Worm (Caenorhabditis elegans) whole organism, L4 larva: Measurements from ENCODE around the gene C43F9.5.

Experiments used
- T20F7.1 ChIP-seq: fragments of 200-800 bp; sonication (Bioruptor generic); optimal IDR thresholded peaks from 2 replicates; lab custom pipeline; 2018; ENCODE audit warnings: mild to moderate bottlenecking, missing genetic modification characterization, missing compliant biosample characterization
- Y105C5A.15 ChIP-seq: fragments of 200-800 bp; sonication (Bioruptor generic); IDR thresholded peaks from 2 replicates; pipeline ENCODE4 v1.3.6; 2022; ENCODE audit warnings: missing genetic modification characterization, missing compliant biosample characterization
- Y48G9A.11 ChIP-seq: fragments of 200-800 bp; sonication (Bioruptor generic); IDR thresholded peaks from 2 replicates; pipeline ENCODE4 v1.3.6; 2022; ENCODE audit warnings: missing genetic modification reagents, missing genetic modification characterization, missing compliant biosample characterization
- Y5F2A.4 ChIP-seq: fragments of 200-800 bp; sonication (Bioruptor generic); optimal IDR thresholded peaks from 2 replicates; lab custom pipeline; 2018; ENCODE audit warnings: mild to moderate bottlenecking, missing genetic modification characterization, missing compliant biosample characterization
- aha-1 ChIP-seq: fragments of 150-350 bp; peaks from one replicate; lab custom pipeline; 2014; ENCODE audit warnings: missing biosample characterization, missing genetic modification characterization
- ama-1 ChIP-seq: fragments of 150-350 bp; optimal IDR thresholded peaks from 2 replicates; lab custom pipeline; 2014; ENCODE audit warnings: inconsistent platforms, mixed read lengths
- arid-1 ChIP-seq: fragments of 200-800 bp; sonication (Bioruptor generic); conservative IDR thresholded peaks from 2 replicates; pipeline ENCODE4 v1.3.6; 2022; ENCODE audit warnings: missing genetic modification reagents, missing genetic modification characterization, missing compliant biosample characterization
- ceh-20 ChIP-seq: fragments of 200-800 bp; sonication (Bioruptor generic); IDR thresholded peaks from 2 replicates; pipeline ENCODE4 v1.3.6; 2022; ENCODE audit warnings: missing genetic modification reagents, missing genetic modification characterization, missing compliant biosample characterization
- ceh-82 ChIP-seq: sonication (generic microtip); optimal IDR thresholded peaks from 2 replicates; lab custom pipeline; 2017; ENCODE audit warnings: missing biosample characterization, missing genetic modification characterization
- ces-1 ChIP-seq: fragments of 150-350 bp; sonication (generic microtip); optimal IDR thresholded peaks from 4 replicates; lab custom pipeline; 2014; ENCODE audit warnings: missing biosample characterization, missing genetic modification reagents, missing genetic modification characterization
- dmd-6 ChIP-seq: fragments of 200-800 bp; sonication (Bioruptor generic); IDR thresholded peaks from 2 replicates; pipeline ENCODE4 v1.3.6; 2022; ENCODE audit warnings: missing genetic modification reagents, missing genetic modification characterization, missing compliant biosample characterization
- dmd-8 ChIP-seq: fragments of 200-800 bp; sonication (Bioruptor generic); IDR thresholded peaks from 2 replicates; pipeline ENCODE4 v1.3.6; 2022; ENCODE audit warnings: missing genetic modification characterization, missing compliant biosample characterization
- dpl-1 ChIP-seq: fragments of 150-350 bp; optimal IDR thresholded peaks from 2 replicates; lab custom pipeline; 2014; ENCODE audit warnings: missing biosample characterization, missing genetic modification reagents, missing genetic modification characterization
- egl-27 ChIP-seq: sonication (generic microtip); optimal IDR thresholded peaks from 3 replicates; lab custom pipeline; 2017; ENCODE audit warnings: missing biosample characterization, missing genetic modification reagents, missing genetic modification characterization
- egl-43 ChIP-seq: fragments of 200-800 bp; sonication (Bioruptor generic); IDR thresholded peaks from 2 replicates; pipeline ENCODE4 v1.3.6; 2022; ENCODE audit warnings: missing genetic modification reagents, missing genetic modification characterization, missing compliant biosample characterization
- hlh-11 ChIP-seq: fragments of 200-800 bp; sonication (Bioruptor generic); optimal IDR thresholded peaks from 2 replicates; lab custom pipeline; 2018; ENCODE audit warnings: mild to moderate bottlenecking, missing genetic modification characterization, missing compliant biosample characterization
- lim-7 ChIP-seq: fragments of 200-800 bp; sonication (Bioruptor generic); IDR thresholded peaks from 2 replicates; pipeline ENCODE4 v1.3.6; 2022; ENCODE audit warnings: missing genetic modification characterization, missing compliant biosample characterization
- lin-13 ChIP-seq: fragments of 150-350 bp; optimal IDR thresholded peaks from 2 replicates; lab custom pipeline; 2014; ENCODE audit warnings: missing biosample characterization, missing genetic modification reagents, missing genetic modification characterization
- lin-15B ChIP-seq: fragments of 150-350 bp; sonication (generic microtip); optimal IDR thresholded peaks from 3 replicates; lab custom pipeline; 2014; ENCODE audit warnings: missing biosample characterization, missing genetic modification characterization
- lin-39 ChIP-seq: fragments of 150-350 bp; optimal IDR thresholded peaks from 2 replicates; lab custom pipeline; 2014; ENCODE audit warnings: missing biosample characterization, missing genetic modification reagents, missing genetic modification characterization
- mxl-2 ChIP-seq: fragments of 200-800 bp; sonication (Bioruptor generic); conservative IDR thresholded peaks from 2 replicates; pipeline ENCODE4 v1.3.6; 2022; ENCODE audit warnings: missing genetic modification reagents, missing genetic modification characterization, missing compliant biosample characterization
- nhr-11 ChIP-seq: fragments of 150-350 bp; optimal IDR thresholded peaks from 2 replicates; lab custom pipeline; 2014; ENCODE audit warnings: missing biosample characterization, missing genetic modification characterization
- nhr-48 ChIP-seq: sonication (generic microtip); optimal IDR thresholded peaks from 2 replicates; lab custom pipeline; 2016; ENCODE audit warnings: mild to moderate bottlenecking, missing genetic modification characterization, missing compliant biosample characterization
- nhr-77 ChIP-seq: fragments of 150-350 bp; optimal IDR thresholded peaks from 2 replicates; lab custom pipeline; 2014; ENCODE audit warnings: missing biosample characterization, missing genetic modification characterization
- pqm-1 ChIP-seq: sonication (generic microtip); optimal IDR thresholded peaks from 2 replicates; lab custom pipeline; 2017; ENCODE audit warnings: missing biosample characterization, missing genetic modification characterization
- spr-1 ChIP-seq: sonication (generic microtip); optimal IDR thresholded peaks from 2 replicates; lab custom pipeline; 2016; ENCODE audit warnings: mild to moderate bottlenecking, missing genetic modification characterization, missing compliant biosample characterization
- unc-62 ChIP-seq, 3 experiments: fragments of 150-350 bp in 1 of 3; sonication (generic microtip); optimal IDR thresholded peaks in 2 of 3; peaks in 1 of 3; 1 replicate in 1 of 3; 2 replicates in 2 of 3; lab custom pipeline; 2014 to 2017; ENCODE audit warnings: missing biosample characterization in 3 of 3, missing genetic modification characterization in 3 of 3, missing genetic modification reagents in 3 of 3, missing genotype in 1 of 3
- vab-7 ChIP-seq: fragments of 200-800 bp; sonication (Bioruptor generic); IDR thresholded peaks from 2 replicates; pipeline ENCODE4 v1.3.6; 2022; ENCODE audit warnings: missing genetic modification reagents, missing genetic modification characterization, missing compliant biosample characterization
- zfp-3 ChIP-seq: fragments of 200-800 bp; sonication (Bioruptor generic); conservative IDR thresholded peaks from 2 replicates; pipeline ENCODE4 v1.3.6; 2022; ENCODE audit warnings: missing genetic modification reagents, missing genetic modification characterization, missing compliant biosample characterization

Gene C43F9.5

ce11 chrIV:10565282-10565681 lies 25.3 kb downstream of the C43F9.5 start:
- TF ChIP-seq lin-13 (no peak), ces-1 (GFP tag; lab: Kevin White, UChicago) (peak; percentile 68)
- TF ChIP-seq, all 104 proteins: peak for 1

- TF ChIP-seq egl-43 (GFP tag; lab: Robert Waterston, UW) (no peak), nhr-77 (no peak), ama-1 (lab: Kevin White, UChicago) (no peak), aha-1 (tag; lab: Kevin White, UChicago) (peak; percentile 97)
Measured at ce11 chrIV:10564613-10565012, 25.9 kb downstream of the C43F9.5 start.

- TF ChIP-seq ceh-82 (tag; lab: Kevin White, UChicago) (no peak), vab-7 (GFP tag; lab: Robert Waterston, UW) (no peak), dpl-1 (GFP tag; lab: Kevin White, UChicago) (no peak), pqm-1 (tag; lab: Kevin White, UChicago) (no peak), nhr-77 (no peak), aha-1 (tag; lab: Kevin White, UChicago) (no peak), Y5F2A.4 (no peak), nhr-48 (tag; lab: Kevin White, UChicago) (no peak), lin-15B (tag; lab: Kevin White, UChicago) (no peak), zfp-3 (GFP tag; lab: Robert Waterston, UW) (no peak), lin-39 (tag; lab: Kevin White, UChicago) (no peak), spr-1 (no peak), Y105C5A.15 (no peak), egl-27 (tag; lab: Kevin White, UChicago) (no peak)
- TF ChIP-seq, all 104 proteins: peak for 0
Measured at ce11 chrIV:10561605-10562004, 28.9 kb downstream of the C43F9.5 start, which contains the start of gene him-8. Gene him-8 (plus strand): TSS chrIV:10561905.

ce11 chrIV:10558415-10558814 lies 32.1 kb downstream of the C43F9.5 start, which contains the start of gene zim-3:
Gene zim-3 (plus strand): TSS chrIV:10558715.
- TF ChIP-seq mxl-2 (GFP tag; lab: Robert Waterston, UW) (no peak), Y5F2A.4 (no peak), T20F7.1 (no peak), hlh-11 (no peak), nhr-11 (no peak), ceh-20 (GFP tag; lab: Robert Waterston, UW) (no peak), ceh-82 (tag; lab: Kevin White, UChicago) (no peak), Y48G9A.11 (no peak)

DNA sequence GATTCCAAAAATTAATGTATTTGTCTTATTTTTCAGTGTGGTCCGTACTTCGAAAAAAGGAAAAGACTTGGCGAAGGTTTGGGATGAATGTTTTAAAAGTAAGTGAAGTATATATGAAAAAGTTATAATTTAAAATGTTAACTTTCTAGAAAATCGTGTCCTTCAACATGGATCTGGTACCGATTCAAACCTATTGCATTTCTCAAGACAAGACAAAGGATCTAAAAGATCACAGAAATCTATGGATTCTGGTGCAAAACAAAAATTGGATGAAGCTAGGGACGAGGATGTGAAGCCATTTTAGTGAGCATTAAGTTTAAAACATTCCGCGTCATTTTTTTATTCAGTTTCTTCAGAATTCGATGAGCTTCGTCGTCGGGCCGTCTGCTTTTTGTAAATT lies 35.6 kb downstream of the C43F9.5 start, which contains the start of gene zim-2:
TSS of gene zim-2 (plus strand) at position 301 of the 400 bp plus-strand sequence.
- TF ChIP-seq dmd-6 (no peak), vab-7 (GFP tag; lab: Robert Waterston, UW) (no peak), unc-62 (GFP tag; optimal IDR thresholded peaks at IDR 0.05 in 1 of 2; lab: Kevin White, UChicago) (peak in 1 of 2 experiments; percentile 43), unc-62 (tag; optimal IDR thresholded peaks at IDR 0.05; lab: Kevin White, UChicago) (no peak), Y5F2A.4 (no peak)

DNA sequence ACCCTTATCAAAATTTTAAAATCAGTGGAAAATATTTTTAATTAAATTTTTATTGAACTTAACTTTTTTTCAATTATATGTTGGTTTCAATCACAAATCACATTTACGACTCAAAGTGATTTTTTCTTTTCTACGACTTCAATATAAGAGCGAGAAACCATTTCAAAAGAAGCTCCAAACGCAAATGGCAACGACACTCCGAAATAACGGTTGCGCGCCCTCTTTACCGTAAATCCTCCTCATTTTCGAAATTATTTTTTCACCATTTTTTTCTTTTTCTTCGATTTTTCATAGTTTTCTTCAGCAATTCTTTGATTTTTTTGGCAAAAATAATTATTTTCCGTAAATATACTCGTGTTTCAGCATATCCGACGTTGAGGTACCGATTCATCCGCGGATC lies 37.6 kb downstream of the C43F9.5 start:
- peak; percentile 97 for TF ChIP-seq Y48G9A.11

- TF ChIP-seq Y48G9A.11 (peak; percentile 62; the same call in 1 of the 2 replicates), arid-1 (GFP tag; lab: Robert Waterston, UW) (0 out of 2 replicates have a peak, but pooled peaks have one; percentile 30), lim-7 (GFP tag; lab: Robert Waterston, UW) (peak; percentile 70; the same call in 1 of the 2 replicates), dmd-8 (GFP tag; lab: Robert Waterston, UW) (0 out of 2 replicates have a peak, but pooled peaks have one; percentile 52), vab-7 (GFP tag; lab: Robert Waterston, UW) (peak; percentile 66)
Measured at ce11 chrIV:10548546-10548945, 42.0 kb downstream of the C43F9.5 start.
